Fruit fly (Drosophila melanogaster): Measurements from ENCODE around the gene CG14770.

CG14770 gene

DNA sequence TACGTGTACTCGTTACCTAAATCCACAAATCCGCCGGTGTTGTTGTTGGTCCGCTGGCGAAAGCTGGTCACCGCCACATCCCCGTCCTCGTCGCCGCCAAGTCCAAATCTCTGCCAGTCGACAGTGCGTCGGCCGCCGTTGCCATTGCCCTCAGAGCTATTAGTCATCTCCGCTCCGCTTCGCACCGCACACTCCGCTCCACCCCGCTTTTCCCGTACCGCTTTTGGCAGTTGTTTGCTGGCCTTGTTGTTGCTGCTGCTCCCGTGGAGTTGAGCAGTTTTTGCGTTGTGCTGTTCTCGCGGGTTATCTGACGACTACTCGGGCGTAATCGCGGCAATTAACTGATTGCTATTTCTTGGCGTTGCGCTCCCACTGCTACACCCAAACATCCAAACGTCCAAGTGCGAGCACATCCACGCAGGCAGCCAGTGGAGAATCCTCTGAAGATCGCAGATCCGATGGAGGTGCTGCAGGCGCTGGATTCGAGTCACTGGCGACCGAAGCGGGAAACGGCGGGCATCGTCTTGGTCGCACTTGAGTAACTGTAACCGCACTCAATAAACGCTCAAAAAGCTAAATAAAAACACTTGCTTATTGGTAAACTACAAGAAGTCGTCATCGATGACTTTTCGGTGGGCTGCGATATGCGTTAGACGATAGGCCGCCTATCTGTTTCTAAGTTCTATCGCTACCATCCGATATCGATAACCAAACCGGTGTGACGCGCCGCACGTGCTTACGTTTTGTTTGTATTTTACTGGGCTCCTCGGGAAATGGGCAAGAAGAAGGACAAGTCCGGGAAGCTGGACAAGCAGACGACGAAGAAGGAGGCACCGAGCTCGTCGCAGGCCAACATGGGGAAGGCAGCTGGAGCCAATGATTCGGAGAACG is 15.5 kb upstream of the CG14770 start, which contains the start of the genes CG12773 and CG11417 (continued):
- TF ChIP-seq CG2129 (GFP tag; IDR thresholded peaks at IDR 0.05; ENCODE audit: partially characterized antibody) (peak; percentile 49; the same call in 1 of the 2 replicates), Scr (GFP tag; IDR thresholded peaks at IDR 0.05; ENCODE audit: partially characterized antibody) (peak; percentile 76), CG16813 (GFP tag; IDR thresholded peaks at IDR 0.05; ENCODE audit: partially characterized antibody) (peak; percentile 78; the same call in 2 of the 3 replicates), Max (GFP tag; optimal IDR thresholded peaks at IDR 0.05) (peak; percentile 41), crol (GFP tag; IDR thresholded peaks at IDR 0.05) (peak; percentile 73), CG13287 (GFP tag; IDR thresholded peaks at IDR 0.05; ENCODE audit: partially characterized antibody) (peak; percentile 83), CG7963 (GFP tag; IDR thresholded peaks at IDR 0.05; ENCODE audit: partially characterized antibody) (peak; percentile 90), E2f2 (GFP tag; IDR thresholded peaks at IDR 0.05) (peak; percentile 37), pum (GFP tag; optimal IDR thresholded peaks at IDR 0.05) (no peak), CG8924 (tag; optimal IDR thresholded peaks at IDR 0.05) (no peak), CG9437 (GFP tag; optimal IDR thresholded peaks at IDR 0.05) (no peak), btn (GFP tag; optimal IDR thresholded peaks at IDR 0.05) (no peak), zen2 (GFP tag; IDR thresholded peaks at IDR 0.05; ENCODE audit: partially characterized antibody) (peak; percentile 95), inv (GFP tag; IDR thresholded peaks at IDR 0.05; ENCODE audit: partially characterized antibody) (peak; percentile 64), dm (GFP tag; optimal IDR thresholded peaks at IDR 0.05) (peak; percentile 91), MESR4 (GFP tag; optimal IDR thresholded peaks at IDR 0.05) (peak; percentile 51), sug (tag; optimal IDR thresholded peaks at IDR 0.05) (peak; percentile 17), amos (GFP tag; IDR thresholded peaks at IDR 0.05; ENCODE audit: partially characterized antibody) (peak; percentile 83), CG12299 (tag; optimal IDR thresholded peaks at IDR 0.05) (no peak), br (optimal IDR thresholded peaks at IDR 0.05) (no peak), jing (GFP tag; optimal IDR thresholded peaks at IDR 0.05) (no peak), ato (GFP tag; IDR thresholded peaks at IDR 0.05; ENCODE audit: partially characterized antibody) (peak; percentile 95), bowl (GFP tag; IDR thresholded peaks at IDR 0.05) (no peak), cwo (GFP tag; optimal IDR thresholded peaks at IDR 0.05) (peak; percentile 92), CG15011 (GFP tag; optimal IDR thresholded peaks at IDR 0.05) (no peak), CG6791 (GFP tag; IDR thresholded peaks at IDR 0.05; ENCODE audit: partially characterized antibody) (peak; percentile 93), bbx (GFP tag; IDR thresholded peaks at IDR 0.05; ENCODE audit: partially characterized antibody) (peak; percentile 90), knrl (GFP tag; IDR thresholded peaks at IDR 0.05; ENCODE audit: partially characterized antibody) (peak; percentile 66; the same call in 2 of the 3 replicates), lmd (GFP tag; IDR thresholded peaks at IDR 0.05) (no peak), Doc3 (GFP tag; IDR thresholded peaks at IDR 0.05; ENCODE audit: partially characterized antibody) (peak; percentile 61; the same call in 1 of the 3 replicates), nerfin-2 (GFP tag; IDR thresholded peaks at IDR 0.05; ENCODE audit: partially characterized antibody) (peak; percentile 92), sqz (GFP tag; optimal IDR thresholded peaks at IDR 0.05) (no peak), unc-4 (GFP tag; IDR thresholded peaks at IDR 0.05; ENCODE audit: partially characterized antibody) (peak; percentile 77), Lpt (GFP tag; optimal IDR thresholded peaks at IDR 0.05) (no peak), CG10543 (GFP tag; optimal IDR thresholded peaks at IDR 0.05) (peak; percentile 1), CG10321 (GFP tag; IDR thresholded peaks at IDR 0.05) (no peak), CG4617 (GFP tag; optimal IDR thresholded peaks at IDR 0.05; ENCODE audit: borderline replicate concordance) (peak; percentile 16), nerfin-1 (tag; optimal IDR thresholded peaks at IDR 0.05) (no peak), gsb (GFP tag; IDR thresholded peaks at IDR 0.05) (no peak), exex (tag; optimal IDR thresholded peaks at IDR 0.05) (peak; percentile 93), stwl (tag; optimal IDR thresholded peaks at IDR 0.05) (peak; percentile 46)
